Fruit fly (Drosophila melanogaster) whole organism: Measurements from ENCODE around the gene Tsen2.

Source experiments
- CG8478 ChIP-seq: fragments of >200 bp; optimal IDR thresholded peaks from 2 replicates; lab custom pipeline; 2018; ENCODE audit warnings: inconsistent platforms
- Dll ChIP-seq: fragments of >200 bp; optimal IDR thresholded peaks from 2 replicates; lab custom pipeline; 2017
- EcR ChIP-seq, 2 experiments: fragments of >200 bp; optimal IDR thresholded peaks; 2 replicates each; lab custom pipeline; 2017; ENCODE audit warnings: missing biosample characterization in 2 of 2, missing genetic modification characterization in 2 of 2, missing genetic modification reagents in 2 of 2
- pan ChIP-seq: fragments of >200 bp; optimal IDR thresholded peaks from 2 replicates; lab custom pipeline; 2017
- psq ChIP-seq: fragments of >200 bp; optimal IDR thresholded peaks from 2 replicates; lab custom pipeline; 2017
- usp ChIP-seq: fragments of >200 bp; optimal IDR thresholded peaks from 2 replicates; lab custom pipeline; 2017; ENCODE audit warnings: missing biosample characterization, missing genetic modification characterization, mixed read lengths

DNA sequence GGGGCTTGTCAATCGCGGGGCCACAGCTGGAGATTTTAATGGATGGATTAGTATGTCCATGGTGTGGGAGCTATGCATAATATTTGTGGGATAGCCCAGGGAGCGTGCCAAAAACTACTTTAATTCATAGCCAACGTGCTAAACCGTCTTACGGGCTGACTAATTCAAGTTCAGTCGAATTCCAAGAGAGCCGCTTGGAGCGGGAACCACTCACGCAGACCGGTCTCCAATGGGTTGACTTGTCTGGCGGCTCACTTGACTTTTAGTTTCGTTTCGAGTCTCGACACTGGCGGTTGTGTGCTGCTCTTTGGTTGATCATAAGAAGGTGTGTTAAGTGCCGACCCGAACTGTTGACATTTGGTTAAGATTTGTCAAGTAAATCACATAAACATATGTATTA is 24.5 kb downstream of the Tsen2 start, which contains the start of gene yellow-b:
- TF ChIP-seq Dll (lab: Kevin White, UChicago) (no peak), EcR (GFP tag; optimal IDR thresholded peaks at IDR 0.05; lab: Kevin White, UChicago) (no peak), psq (lab: Kevin White, UChicago) (no peak), usp (GFP tag; lab: Kevin White, UChicago) (no peak), pan (lab: Kevin White, UChicago) (no peak), CG8478 (lab: Kevin White, UChicago) (no peak)
